Worm (Caenorhabditis elegans) whole organism, L1 larva: Measurements from ENCODE around the gene tmed-1.
A peak's percentile ranks its signal among the peaks of the same experiment; 100 is the strongest.

Source experiments
- alr-1 ChIP-seq: fragments of 200-800 bp; sonication (Bioruptor generic); optimal IDR thresholded peaks from 2 replicates; lab custom pipeline; 2018; ENCODE audit warnings: borderline replicate concordance, mild to moderate bottlenecking, missing genetic modification characterization, missing compliant biosample characterization
- ceh-8 ChIP-seq: fragments of 200-800 bp; sonication (Bioruptor generic); optimal IDR thresholded peaks from 2 replicates; lab custom pipeline; 2018; ENCODE audit warnings: mild to moderate bottlenecking, missing genetic modification characterization, moderate library complexity, missing compliant biosample characterization
- ceh-90 ChIP-seq: sonication (generic microtip); optimal IDR thresholded peaks from 2 replicates; lab custom pipeline; 2016; ENCODE audit warnings: missing genetic modification characterization, missing compliant biosample characterization
- ces-1 ChIP-seq: fragments of 150-350 bp; optimal IDR thresholded peaks from 2 replicates; lab custom pipeline; 2014; ENCODE audit warnings: missing biosample characterization, missing genetic modification reagents, missing genetic modification characterization
- dpl-1 ChIP-seq, 3 experiments: fragments of 150-350 bp in 2 of 3; sonication (generic microtip) in 1 of 3; optimal IDR thresholded peaks; 2 replicates each; lab custom pipeline; 2014 to 2017; ENCODE audit warnings: missing biosample characterization in 3 of 3, missing genetic modification characterization in 3 of 3, missing genetic modification reagents in 3 of 3
- efl-1 ChIP-seq, 4 experiments: fragments of 150-350 bp; optimal IDR thresholded peaks in 3 of 4; peaks in 1 of 4; 1 replicate in 1 of 4; 2 replicates in 3 of 4; lab custom pipeline; 2014; ENCODE audit warnings: missing biosample characterization in 2 of 4, missing genetic modification characterization in 2 of 4, missing genetic modification reagents in 2 of 4
- elt-2 ChIP-seq: sonication (generic microtip); optimal IDR thresholded peaks from 2 replicates; lab custom pipeline; 2016; ENCODE audit warnings: missing genetic modification characterization, mild to moderate bottlenecking, inconsistent platforms, missing compliant biosample characterization, missing genetic modification reagents
- fkh-8 ChIP-seq: sonication (generic microtip); optimal IDR thresholded peaks from 2 replicates; lab custom pipeline; 2016; ENCODE audit warnings: mild to moderate bottlenecking, missing genetic modification characterization, missing compliant biosample characterization
- grh-1 ChIP-seq: fragments of 200-800 bp; sonication (Bioruptor generic); IDR thresholded peaks from 2 replicates; pipeline ENCODE4 v1.3.6; 2022; ENCODE audit warnings: missing genetic modification reagents, missing genetic modification characterization, missing compliant biosample characterization
- jun-1 ChIP-seq: fragments of 150-350 bp; optimal IDR thresholded peaks from 2 replicates; lab custom pipeline; 2014; ENCODE audit warnings: missing biosample characterization, missing genetic modification reagents, missing genetic modification characterization
- lin-14 ChIP-seq: fragments of 200-800 bp; sonication (Bioruptor generic); optimal IDR thresholded peaks from 2 replicates; lab custom pipeline; 2018; ENCODE audit warnings: mild to moderate bottlenecking, missing genetic modification characterization, moderate library complexity, missing compliant biosample characterization
- lin-15B ChIP-seq: fragments of 150-350 bp; sonication (generic microtip); optimal IDR thresholded peaks from 3 replicates; lab custom pipeline; 2014; ENCODE audit warnings: missing biosample characterization, missing genetic modification characterization
- lin-35 ChIP-seq, 2 experiments: fragments of 150-350 bp; optimal IDR thresholded peaks; 2 replicates each; lab custom pipeline; 2014; ENCODE audit warnings: missing biosample characterization in 2 of 2, missing genetic modification characterization in 2 of 2, missing genetic modification reagents in 2 of 2
- lin-39 ChIP-seq: fragments of 150-350 bp; optimal IDR thresholded peaks from 2 replicates; lab custom pipeline; 2014; ENCODE audit warnings: missing biosample characterization, missing genetic modification reagents, missing genetic modification characterization
- lsy-2 ChIP-seq, 2 experiments: fragments of 150-350 bp; optimal IDR thresholded peaks; 2 replicates each; lab custom pipeline; 2014; ENCODE audit warnings: missing biosample characterization in 2 of 2, missing genetic modification characterization in 2 of 2
- mef-2 ChIP-seq: fragments of 150-350 bp; optimal IDR thresholded peaks from 2 replicates; lab custom pipeline; 2014; ENCODE audit warnings: missing biosample characterization, missing genetic modification characterization
- mep-1 ChIP-seq: fragments of 150-350 bp; optimal IDR thresholded peaks from 2 replicates; lab custom pipeline; 2014; ENCODE audit warnings: missing biosample characterization, missing genetic modification characterization
- nhr-19 ChIP-seq: fragments of 200-800 bp; sonication (Bioruptor generic); conservative IDR thresholded peaks from 2 replicates; pipeline ENCODE4 v1.3.6; 2022; ENCODE audit warnings: missing genetic modification characterization, missing compliant biosample characterization
- nhr-28 ChIP-seq: fragments of 150-350 bp; optimal IDR thresholded peaks from 2 replicates; lab custom pipeline; 2014; ENCODE audit warnings: missing biosample characterization, missing genetic modification characterization
- nhr-47 ChIP-seq: sonication (generic microtip); optimal IDR thresholded peaks from 2 replicates; lab custom pipeline; 2016; ENCODE audit warnings: mild to moderate bottlenecking, missing genetic modification characterization, moderate library complexity, missing compliant biosample characterization
- nhr-71 ChIP-seq: sonication (generic microtip); optimal IDR thresholded peaks from 2 replicates; lab custom pipeline; 2016; ENCODE audit warnings: mild to moderate bottlenecking, missing genetic modification characterization, moderate library complexity, missing compliant biosample characterization
- nhr-77 ChIP-seq: fragments of 150-350 bp; optimal IDR thresholded peaks from 2 replicates; lab custom pipeline; 2014; ENCODE audit warnings: missing biosample characterization, missing genetic modification characterization
- nhr-90 ChIP-seq: sonication (generic microtip); optimal IDR thresholded peaks from 2 replicates; lab custom pipeline; 2016; ENCODE audit warnings: mild to moderate bottlenecking, missing genetic modification characterization, missing compliant biosample characterization; ENCODE audit not compliant: poor library complexity
- pag-3 ChIP-seq: sonication (generic microtip); optimal IDR thresholded peaks from 2 replicates; lab custom pipeline; 2017; ENCODE audit warnings: missing genetic modification characterization, mild to moderate bottlenecking, missing compliant biosample characterization, antibody characterized with exemption, borderline replicate concordance; ENCODE audit not compliant: insufficient read depth
- pax-3 ChIP-seq: fragments of 200-800 bp; sonication (Bioruptor generic); optimal IDR thresholded peaks from 2 replicates; lab custom pipeline; 2018; ENCODE audit warnings: mild to moderate bottlenecking, missing genetic modification characterization, moderate library complexity, missing compliant biosample characterization
- pqm-1 ChIP-seq: sonication (generic microtip); optimal IDR thresholded peaks from 3 replicates; lab custom pipeline; 2017; ENCODE audit warnings: missing biosample characterization, missing genetic modification characterization
- snu-23 ChIP-seq: sonication (generic microtip); optimal IDR thresholded peaks from 2 replicates; lab custom pipeline; 2016; ENCODE audit warnings: missing genetic modification characterization, missing compliant biosample characterization
- sup-37 ChIP-seq: fragments of 200-800 bp; sonication (Bioruptor generic); optimal IDR thresholded peaks from 2 replicates; lab custom pipeline; 2018; ENCODE audit warnings: mild to moderate bottlenecking, missing genetic modification characterization, missing compliant biosample characterization
- tbx-2 ChIP-seq: sonication (generic microtip); optimal IDR thresholded peaks from 2 replicates; lab custom pipeline; 2016; ENCODE audit warnings: missing genetic modification characterization, missing compliant biosample characterization
- unc-130 ChIP-seq: fragments of 150-350 bp; optimal IDR thresholded peaks from 2 replicates; lab custom pipeline; 2017; ENCODE audit warnings: missing biosample characterization, missing genetic modification characterization, inconsistent platforms
- unc-30 ChIP-seq: sonication (generic microtip); optimal IDR thresholded peaks from 2 replicates; lab custom pipeline; 2017; ENCODE audit warnings: missing biosample characterization, missing genetic modification characterization
- unc-62 ChIP-seq: fragments of 150-350 bp; optimal IDR thresholded peaks from 2 replicates; lab custom pipeline; 2014; ENCODE audit warnings: missing biosample characterization, missing genetic modification reagents, missing genetic modification characterization
- unc-86 ChIP-seq: sonication (generic microtip); optimal IDR thresholded peaks from 2 replicates; lab custom pipeline; 2016; ENCODE audit warnings: missing genetic modification characterization, missing compliant biosample characterization
- ztf-11 ChIP-seq, 2 experiments: sonication (generic microtip); optimal IDR thresholded peaks; 2 replicates each; lab custom pipeline; 2016 to 2017; ENCODE audit warnings: missing genetic modification characterization in 2 of 2, missing biosample characterization in 1 of 2, missing compliant biosample characterization in 1 of 2
- ztf-4 ChIP-seq: fragments of 150-350 bp; optimal IDR thresholded peaks from 2 replicates; lab custom pipeline; 2014; ENCODE audit warnings: missing biosample characterization, missing genetic modification characterization

tmed-1 gene

DNA sequence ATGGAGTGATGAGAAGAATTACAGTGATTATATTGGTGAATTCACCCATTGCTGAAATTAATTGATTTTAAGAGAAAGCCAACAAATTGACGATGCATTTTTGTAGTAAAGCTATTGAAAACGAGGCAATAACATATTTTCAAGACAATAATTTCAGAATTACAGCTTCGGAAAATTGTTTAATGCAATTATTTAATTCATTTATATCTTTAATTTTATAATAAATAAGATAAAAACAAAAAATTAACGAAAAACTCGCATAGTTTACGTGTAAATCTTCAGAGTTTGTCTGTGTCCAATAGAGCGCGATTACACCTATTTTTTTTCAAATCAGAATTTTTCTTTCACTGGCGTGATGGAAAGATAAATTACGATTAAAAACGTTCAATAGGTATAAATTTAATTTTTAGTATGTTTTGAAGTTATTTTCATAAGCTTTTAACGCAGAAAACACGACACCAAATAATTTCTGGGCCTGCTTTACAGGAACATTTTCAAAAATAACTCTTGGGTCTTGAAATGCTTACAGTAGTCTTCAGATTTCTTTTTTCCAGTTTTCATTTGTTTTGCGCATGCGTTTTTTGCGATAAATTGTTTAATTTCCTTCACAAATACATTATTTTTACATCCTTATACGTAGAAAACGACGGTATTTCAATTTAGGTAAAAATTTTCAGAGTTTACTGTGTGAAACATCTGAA lies at the start of gene tmed-1:
tmed-1 (minus strand) TSS at position 51 of the 701 bp plus-strand sequence.
- peak in 1 of 2 experiments; percentile 3 for TF ChIP-seq lin-35 (GFP tag; optimal IDR thresholded peaks at IDR 0.05; lab: Kevin White, UChicago)
- TF ChIP-seq dpl-1 (GFP tag; optimal IDR thresholded peaks at IDR 0.05; lab: Kevin White, UChicago), result peak in 1 of 3 experiments; percentile 45
- no peak for TF ChIP-seq grh-1
- no peak for TF ChIP-seq jun-1
- no peak for TF ChIP-seq sup-37 (GFP tag; lab: Kevin White, UChicago)
- peak in 1 of 2 experiments; percentile 24 for TF ChIP-seq lsy-2 (tag; optimal IDR thresholded peaks at IDR 0.05; lab: Kevin White, UChicago)
- TF ChIP-seq efl-1 (optimal IDR thresholded peaks at IDR 0.05; lab: Kevin White, UChicago), result no peak
- TF ChIP-seq efl-1 (GFP tag; optimal IDR thresholded peaks at IDR 0.05 in 1 of 2; lab: Kevin White, UChicago), result peak in 1 of 2 experiments; percentile 26

ce11 chrIV:12126740-12127472 lies 48.9 kb upstream of the tmed-1 start:
- TF ChIP-seq efl-1 (optimal IDR thresholded peaks at IDR 0.05; lab: Kevin White, UChicago) (no peak), efl-1 (GFP tag; optimal IDR thresholded peaks at IDR 0.05 in 1 of 2; lab: Kevin White, UChicago) (no peak), pag-3 (tag; lab: Kevin White, UChicago) (no peak), elt-2 (tag; lab: Kevin White, UChicago) (no peak), dpl-1 (GFP tag; optimal IDR thresholded peaks at IDR 0.05; lab: Kevin White, UChicago) (no peak), lin-39 (tag; lab: Kevin White, UChicago) (no peak), pax-3 (tag; lab: Kevin White, UChicago) (no peak), nhr-47 (tag; lab: Kevin White, UChicago) (peak; percentile 27), jun-1 (no peak), tbx-2 (tag; lab: Kevin White, UChicago) (no peak), ceh-90 (tag; lab: Kevin White, UChicago) (no peak), lin-14 (peak; percentile 51), nhr-28 (tag; lab: Kevin White, UChicago) (no peak), unc-130 (tag; lab: Kevin White, UChicago) (no peak), fkh-8 (tag; lab: Kevin White, UChicago) (peak; percentile 55), nhr-19 (GFP tag; lab: Robert Waterston, UW) (no peak), ces-1 (GFP tag; lab: Kevin White, UChicago) (no peak), unc-62 (no peak), nhr-90 (no peak), nhr-71 (peak; percentile 26), snu-23 (GFP tag; lab: Kevin White, UChicago) (no peak), lin-15B (tag; lab: Kevin White, UChicago) (no peak), ceh-8 (no peak), pqm-1 (tag; lab: Kevin White, UChicago) (no peak), mef-2 (tag; lab: Kevin White, UChicago) (no peak), alr-1 (no peak), unc-30 (tag; lab: Kevin White, UChicago) (no peak), mep-1 (tag; lab: Kevin White, UChicago) (peak; percentile 2), unc-86 (tag; lab: Kevin White, UChicago) (no peak), ztf-4 (tag; lab: Kevin White, UChicago) (no peak), ztf-11 (tag; optimal IDR thresholded peaks at IDR 0.05; lab: Kevin White, UChicago) (no peak), nhr-77 (tag; lab: Kevin White, UChicago) (no peak)
